Worm (Caenorhabditis elegans): ENCODE data around the gene T03F7.7.

Gene T03F7.7

ce11 chrV:11314025-11314880 lies 3.0 kb downstream of the T03F7.7 start (continued):
- TF ChIP-seq ceh-34 (tag; optimal IDR thresholded peaks at IDR 0.05) (peak; percentile 99), ceh-18 (tag; optimal IDR thresholded peaks at IDR 0.05) (peak; percentile 96), ceh-31 (tag; optimal IDR thresholded peaks at IDR 0.05) (peak; percentile 96), unc-42 (tag; optimal IDR thresholded peaks at IDR 0.05) (peak; percentile 86), nfya-1 (tag; optimal IDR thresholded peaks at IDR 0.05) (peak; percentile 91), tbx-7 (tag; optimal IDR thresholded peaks at IDR 0.05) (peak; percentile 77), ceh-2 (tag; optimal IDR thresholded peaks at IDR 0.05) (peak; percentile 99), unc-3 (GFP tag; conservative IDR thresholded peaks at IDR 0.05) (peak; percentile 99), unc-3 (tag; optimal IDR thresholded peaks at IDR 0.05) (peak; percentile 95), mec-3 (tag; optimal IDR thresholded peaks at IDR 0.05; ENCODE audit: borderline replicate concordance) (peak; percentile 88), unc-55 (GFP tag; optimal IDR thresholded peaks at IDR 0.05) (peak; percentile 65), lim-6 (tag; optimal IDR thresholded peaks at IDR 0.05) (peak; percentile 99), rnt-1 (tag; optimal IDR thresholded peaks at IDR 0.05) (peak; percentile 98), K09A11.1 (tag; optimal IDR thresholded peaks at IDR 0.05; ENCODE audit: insufficient read depth) (peak; percentile 98), pax-1 (tag; optimal IDR thresholded peaks at IDR 0.05) (peak; percentile 76), lin-11 (tag; optimal IDR thresholded peaks at IDR 0.05) (peak; percentile 97), eyg-1 (tag; optimal IDR thresholded peaks at IDR 0.05) (peak; percentile 98), ceh-24 (tag; optimal IDR thresholded peaks at IDR 0.05) (peak; percentile 97), ceh-45 (GFP tag; IDR thresholded peaks at IDR 0.05) (peak; percentile 99), tbx-2 (tag; optimal IDR thresholded peaks at IDR 0.05) (peak; percentile 99), K02D7.2 (tag; optimal IDR thresholded peaks at IDR 0.05) (peak; percentile 100), ref-2 (tag; optimal IDR thresholded peaks at IDR 0.05) (peak; percentile 97)

DNA sequence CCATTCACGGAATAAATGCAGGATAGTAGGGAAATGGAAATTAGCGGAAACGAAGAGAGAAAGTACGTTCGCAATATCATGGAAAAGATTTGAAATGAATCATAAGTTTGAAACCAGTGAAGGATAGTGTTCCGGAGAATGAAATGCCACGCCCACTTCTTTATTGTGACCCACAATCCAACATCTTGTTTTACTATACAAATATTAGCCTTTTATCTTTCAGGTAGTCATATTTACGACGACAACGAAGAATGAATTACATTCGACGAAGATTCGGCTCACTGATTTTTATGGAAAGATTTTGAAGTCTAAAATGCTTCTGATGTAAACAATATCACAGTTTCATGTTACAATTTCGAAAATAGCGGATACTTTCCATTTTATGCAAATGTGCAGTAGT lies 5.6 kb downstream of the T03F7.7 start, which contains the start of gene cutl-18:
TSS of gene cutl-18 (minus strand) at position 101 of the 400 bp plus-strand sequence.
- TF ChIP-seq ets-4 (tag; optimal IDR thresholded peaks at IDR 0.05) (no peak), ref-2 (tag; optimal IDR thresholded peaks at IDR 0.05) (no peak), dmd-4 (tag; optimal IDR thresholded peaks at IDR 0.05; ENCODE audit: borderline replicate concordance) (no peak), eyg-1 (tag; optimal IDR thresholded peaks at IDR 0.05) (no peak), npax-4 (tag; optimal IDR thresholded peaks at IDR 0.05) (no peak), ceh-9 (tag; optimal IDR thresholded peaks at IDR 0.05) (no peak), ceh-34 (tag; optimal IDR thresholded peaks at IDR 0.05) (no peak), madf-2 (tag; optimal IDR thresholded peaks at IDR 0.05) (no peak), ceh-48 (tag; optimal IDR thresholded peaks at IDR 0.05) (no peak), C08G9.2 (tag; optimal IDR thresholded peaks at IDR 0.05) (no peak), T23F11.4 (GFP tag; optimal IDR thresholded peaks at IDR 0.05) (no peak)

- TF ChIP-seq gmeb-2 (tag; optimal IDR thresholded peaks at IDR 0.05) (no peak), odd-2 (tag; optimal IDR thresholded peaks at IDR 0.05) (no peak), dve-1 (tag; optimal IDR thresholded peaks at IDR 0.05) (no peak), Y22D7AL.16 (tag; optimal IDR thresholded peaks at IDR 0.05) (no peak), K09A11.1 (tag; optimal IDR thresholded peaks at IDR 0.05; ENCODE audit: insufficient read depth) (no peak), zip-5 (tag; optimal IDR thresholded peaks at IDR 0.05) (no peak), dmd-4 (tag; optimal IDR thresholded peaks at IDR 0.05; ENCODE audit: borderline replicate concordance) (no peak), unc-3 (GFP tag; conservative IDR thresholded peaks at IDR 0.05) (no peak), unc-3 (tag; optimal IDR thresholded peaks at IDR 0.05) (no peak), lim-6 (tag; optimal IDR thresholded peaks at IDR 0.05) (no peak), elt-4 (tag; optimal IDR thresholded peaks at IDR 0.05) (no peak), pax-1 (tag; optimal IDR thresholded peaks at IDR 0.05) (no peak)
These were observed 9.6 kb downstream of the T03F7.7 start for ce11 chrV:11320860-11321259.

Data from whole organism, late embryonic.